Worm (Caenorhabditis elegans) whole organism, early embryonic: ENCODE measurements around the gene srsx-33.

Source experiments
- B0310.2 ChIP-seq: sonication (generic microtip); optimal IDR thresholded peaks from 2 replicates; lab custom pipeline; 2016; ENCODE audit warnings: mild to moderate bottlenecking, missing genetic modification characterization, missing compliant biosample characterization
- ama-1 ChIP-seq: fragments of 150-350 bp; optimal IDR thresholded peaks from 2 replicates; lab custom pipeline; 2014
- ceh-36 ChIP-seq: sonication (generic microtip); optimal IDR thresholded peaks from 2 replicates; lab custom pipeline; 2016; ENCODE audit warnings: missing genetic modification characterization, inconsistent platforms, missing compliant biosample characterization
- flt-1 ChIP-seq: fragments of 200-800 bp; sonication (Bioruptor generic); IDR thresholded peaks from 2 replicates; pipeline ENCODE4 v1.3.6; 2022; ENCODE audit warnings: missing genetic modification characterization, missing compliant biosample characterization
- hmbx-1 ChIP-seq: sonication (generic microtip); optimal IDR thresholded peaks from 2 replicates; lab custom pipeline; 2016; ENCODE audit warnings: mild to moderate bottlenecking, missing genetic modification characterization, missing compliant biosample characterization
- hmg-4 ChIP-seq: fragments of 200-800 bp; sonication (Bioruptor generic); optimal IDR thresholded peaks from 2 replicates; lab custom pipeline; 2018; ENCODE audit warnings: mild to moderate bottlenecking, missing genetic modification characterization, missing compliant biosample characterization
- pes-1 ChIP-seq: fragments of 200-800 bp; sonication (Bioruptor generic); IDR thresholded peaks from 2 replicates; pipeline ENCODE4 v1.3.6; 2022; ENCODE audit warnings: missing genetic modification reagents, missing genetic modification characterization, missing compliant biosample characterization
- tbx-37 ChIP-seq: fragments of 200-800 bp; sonication (Bioruptor generic); conservative IDR thresholded peaks from 2 replicates; pipeline ENCODE4 v1.3.6; 2022; ENCODE audit warnings: missing genetic modification reagents, missing genetic modification characterization, missing compliant biosample characterization

ce11 chrV:11266681-11267080 lies 14.4 kb upstream of the srsx-33 start, which contains the start of gene str-116:
- TF ChIP-seq ceh-36 (no peak), tbx-37 (GFP tag; lab: Robert Waterston, UW) (no peak), flt-1 (GFP tag; lab: Robert Waterston, UW) (no peak), pes-1 (no peak), hmg-4 (no peak), ama-1 (lab: Kevin White, UChicago) (no peak), B0310.2 (tag; lab: Kevin White, UChicago) (no peak), hmbx-1 (tag; lab: Kevin White, UChicago) (no peak)
